Worm (Caenorhabditis elegans) whole organism, L3 larva: ENCODE results near the gene srg-8.
"Not testable (repeated sequence)": the region's sequence is repeated elsewhere in the genome, so short reads cannot be mapped to it uniquely, and the experiment has no call there.

Experiments used
- ZK546.5 ChIP-seq: sonication (generic microtip); optimal IDR thresholded peaks from 2 replicates; lab custom pipeline; 2017; ENCODE audit warnings: missing biosample characterization, missing genetic modification characterization
- aly-2 ChIP-seq: fragments of 150-350 bp; optimal IDR thresholded peaks from 2 replicates; lab custom pipeline; 2014; ENCODE audit warnings: missing biosample characterization, missing genetic modification characterization
- ama-1 ChIP-seq: fragments of 150-350 bp; optimal IDR thresholded peaks from 2 replicates; lab custom pipeline; 2018
- egl-27 ChIP-seq: sonication (generic microtip); optimal IDR thresholded peaks from 4 replicates; lab custom pipeline; 2017; ENCODE audit warnings: missing biosample characterization, missing genetic modification reagents, missing genetic modification characterization
- jun-1 ChIP-seq: fragments of 150-350 bp; optimal IDR thresholded peaks from 2 replicates; lab custom pipeline; 2014; ENCODE audit warnings: missing biosample characterization, missing genetic modification reagents, missing genetic modification characterization
- lin-39 ChIP-seq: fragments of 150-350 bp; optimal IDR thresholded peaks from 2 replicates; lab custom pipeline; 2018; ENCODE audit warnings: missing biosample characterization, missing genetic modification reagents, missing genetic modification characterization
- nhr-23 ChIP-seq: fragments of 150-350 bp; optimal IDR thresholded peaks from 2 replicates; lab custom pipeline; 2014; ENCODE audit warnings: missing biosample characterization, missing genetic modification reagents, missing genetic modification characterization
- nhr-28 ChIP-seq: fragments of 150-350 bp; optimal IDR thresholded peaks from 2 replicates; lab custom pipeline; 2014; ENCODE audit warnings: missing biosample characterization, missing genetic modification characterization
- unc-62 ChIP-seq: fragments of 150-350 bp; sonication (generic microtip); optimal IDR thresholded peaks from 4 replicates; lab custom pipeline; 2014; ENCODE audit warnings: missing biosample characterization, missing genetic modification reagents, missing genetic modification characterization
- zag-1 ChIP-seq: fragments of 150-350 bp; optimal IDR thresholded peaks from 2 replicates; lab custom pipeline; 2014; ENCODE audit warnings: missing biosample characterization, missing genetic modification characterization

- not testable (repeated sequence) for TF ChIP-seq nhr-23 (tag; lab: Kevin White, UChicago); unc-62; nhr-28 (tag; lab: Kevin White, UChicago); egl-27; aly-2; ZK546.5; ama-1 (lab: Kevin White, UChicago); zag-1 (tag; lab: Kevin White, UChicago); lin-39; jun-1
These were observed 47.0 kb upstream of the srg-8 start for ce11 chrIII:6301685-6302084.
